Worm (Caenorhabditis elegans) whole organism, L2 larva: Measurements from ENCODE around the gene lgc-9.

Experiments
- ZK546.5 ChIP-seq: sonication (generic microtip); optimal IDR thresholded peaks from 2 replicates; lab custom pipeline; 2017; ENCODE audit warnings: missing biosample characterization, missing genetic modification characterization
- ama-1 ChIP-seq: fragments of 150-350 bp; optimal IDR thresholded peaks from 2 replicates; lab custom pipeline; 2018; ENCODE audit warnings: inconsistent platforms
- blmp-1 ChIP-seq: sonication (generic microtip); optimal IDR thresholded peaks from 2 replicates; lab custom pipeline; 2017; ENCODE audit warnings: missing genetic modification characterization, mild to moderate bottlenecking, missing compliant biosample characterization, antibody characterized with exemption, moderate library complexity; ENCODE audit not compliant: insufficient read depth
- fos-1 ChIP-seq: fragments of 150-350 bp; optimal IDR thresholded peaks from 2 replicates; lab custom pipeline; 2014; ENCODE audit warnings: missing biosample characterization, missing genetic modification characterization
- lin-39 ChIP-seq: fragments of 150-350 bp; optimal IDR thresholded peaks from 2 replicates; lab custom pipeline; 2014; ENCODE audit warnings: missing biosample characterization, missing genetic modification reagents, missing genetic modification characterization
- mdl-1 ChIP-seq, 2 experiments: fragments of 150-350 bp in 1 of 2; sonication (generic microtip) in 1 of 2; optimal IDR thresholded peaks; 2 replicates each; lab custom pipeline; 2017; ENCODE audit warnings: missing biosample characterization in 2 of 2, missing genetic modification characterization in 2 of 2
- nhr-11 ChIP-seq: fragments of 150-350 bp; optimal IDR thresholded peaks from 2 replicates; lab custom pipeline; 2014; ENCODE audit warnings: missing biosample characterization, missing genetic modification characterization
- nhr-12 ChIP-seq: fragments of 150-350 bp; optimal IDR thresholded peaks from 2 replicates; lab custom pipeline; 2014; ENCODE audit warnings: missing biosample characterization, missing genetic modification characterization
- nhr-129 ChIP-seq: fragments of 150-350 bp; optimal IDR thresholded peaks from 2 replicates; lab custom pipeline; 2014; ENCODE audit warnings: missing biosample characterization, missing genetic modification characterization
- nhr-237 ChIP-seq: fragments of 150-350 bp; optimal IDR thresholded peaks from 2 replicates; lab custom pipeline; 2014; ENCODE audit warnings: missing biosample characterization, missing genetic modification characterization
- nhr-25 ChIP-seq: fragments of 150-350 bp; sonication (generic microtip); optimal IDR thresholded peaks from 3 replicates; lab custom pipeline; 2014; ENCODE audit warnings: missing biosample characterization, missing genetic modification characterization
- sem-4 ChIP-seq: fragments of 150-350 bp; optimal IDR thresholded peaks from 2 replicates; lab custom pipeline; 2014; ENCODE audit warnings: missing biosample characterization, missing genetic modification reagents, missing genetic modification characterization
- skn-1 ChIP-seq: sonication (generic microtip); optimal IDR thresholded peaks from 2 replicates; lab custom pipeline; 2017; ENCODE audit warnings: missing biosample characterization, missing genetic modification characterization
- snpc-4 ChIP-seq: fragments of 150-350 bp; optimal IDR thresholded peaks from 2 replicates; lab custom pipeline; 2014; ENCODE audit warnings: missing biosample characterization, missing genetic modification characterization

- TF ChIP-seq ZK546.5 (tag; lab: Kevin White, UChicago) (no peak), nhr-237 (tag; lab: Kevin White, UChicago) (no peak), lin-39 (tag; lab: Kevin White, UChicago) (no peak), snpc-4 (tag; lab: Kevin White, UChicago) (no peak), ama-1 (lab: Kevin White, UChicago) (no peak), fos-1 (no peak), nhr-129 (peak; percentile 19), mdl-1 (tag; optimal IDR thresholded peaks at IDR 0.05; lab: Kevin White, UChicago) (no peak), sem-4 (tag; lab: Kevin White, UChicago) (no peak), skn-1 (tag; lab: Kevin White, UChicago) (no peak), nhr-25 (tag; lab: Kevin White, UChicago) (no peak), nhr-12 (tag; lab: Kevin White, UChicago) (no peak), blmp-1 (no peak), nhr-11 (tag; lab: Kevin White, UChicago) (no peak)
Observed at ce11 chrIV:3399015-3399722, 16.3 kb upstream of the lgc-9 start, which contains the start of the genes dyf-3 and pdhb-1.
